Worm (Caenorhabditis elegans): Measurements from ENCODE around the gene W02D7.6.

DNA sequence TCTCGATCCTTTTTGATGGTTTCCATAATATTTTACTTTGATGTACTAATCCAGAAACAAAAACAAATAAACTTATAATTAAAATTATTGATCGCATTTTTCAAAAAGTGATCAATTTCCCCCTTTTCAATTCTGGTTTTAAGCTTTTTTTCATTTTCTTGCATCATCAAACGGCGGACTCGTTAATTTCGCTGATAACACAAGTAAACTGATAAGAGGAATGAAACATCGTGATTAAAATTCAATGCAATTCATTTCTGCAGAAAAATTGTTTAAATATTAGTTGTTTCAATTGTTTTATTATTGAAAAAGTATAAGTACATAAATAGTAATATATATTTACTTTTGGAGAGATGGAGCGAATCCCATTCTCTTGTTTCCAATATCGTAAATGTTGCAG lies 34.0 kb downstream of the W02D7.6 start:
- TF ChIP-seq snpc-4 (tag; optimal IDR thresholded peaks at IDR 0.05) (no peak), sem-4 (tag; optimal IDR thresholded peaks at IDR 0.05) (no peak)

Data from whole organism, L2 larva.